Fruit fly (Drosophila melanogaster): ENCODE data around the gene gudu.

The gudu gene

dm6 chr2L:7411947-7412621 is 23.8 kb downstream of the gudu start, which contains the start of gene chm (continued):
- TF ChIP-seq tna (GFP tag; IDR thresholded peaks at IDR 0.05; ENCODE audit: partially characterized antibody) (peak; percentile 64), CoRest (tag; optimal IDR thresholded peaks at IDR 0.05) (peak; percentile 22), kah (GFP tag; optimal IDR thresholded peaks at IDR 0.05) (no peak), D19A (tag; optimal IDR thresholded peaks at IDR 0.05) (no peak), Hmx (GFP tag; optimal IDR thresholded peaks at IDR 0.05) (no peak), chn (GFP tag; optimal IDR thresholded peaks at IDR 0.05) (no peak), pnt (GFP tag; optimal IDR thresholded peaks at IDR 0.05) (peak; percentile 47), CG17361 (GFP tag; IDR thresholded peaks at IDR 0.05) (0 out of 3 replicates have a peak, but pooled peaks have one; percentile 34), Six4 (GFP tag; optimal IDR thresholded peaks at IDR 0.05) (no peak), CG12071 (GFP tag; optimal IDR thresholded peaks at IDR 0.05) (no peak), CkIIα-i1 (GFP tag; IDR thresholded peaks at IDR 0.05) (no peak), Doc2 (GFP tag; IDR thresholded peaks at IDR 0.05) (no peak), CG14050 (GFP tag; IDR thresholded peaks at IDR 0.05) (no peak), CG15011 (GFP tag; optimal IDR thresholded peaks at IDR 0.05) (no peak), shn (GFP tag; optimal IDR thresholded peaks at IDR 0.05) (peak; percentile 3), CG4820 (GFP tag; optimal IDR thresholded peaks at IDR 0.05) (no peak), Lim3 (GFP tag; IDR thresholded peaks at IDR 0.05) (no peak), E2f2 (GFP tag; IDR thresholded peaks at IDR 0.05) (peak; percentile 54), lmd (GFP tag; IDR thresholded peaks at IDR 0.05) (peak; percentile 32; the same call in 1 of the 2 replicates), CG5180 (GFP tag; optimal IDR thresholded peaks at IDR 0.05) (no peak), zfh1 (GFP tag; IDR thresholded peaks at IDR 0.05) (peak; percentile 36; the same call in 1 of the 3 replicates), CG4404 (GFP tag; IDR thresholded peaks at IDR 0.05) (no peak), hb (GFP tag; IDR thresholded peaks at IDR 0.05; ENCODE audit: partially characterized antibody) (peak; percentile 77), usp (GFP tag; optimal IDR thresholded peaks at IDR 0.05) (no peak), Sry-δ (GFP tag; optimal IDR thresholded peaks at IDR 0.05) (peak; percentile 92), CG42726 (GFP tag; IDR thresholded peaks at IDR 0.05; ENCODE audit: partially characterized antibody) (peak; percentile 87), tx (GFP tag; optimal IDR thresholded peaks at IDR 0.05) (peak; percentile 17), Ets97D (GFP tag; optimal IDR thresholded peaks at IDR 0.05) (peak; percentile 53), CG9797 (GFP tag; optimal IDR thresholded peaks at IDR 0.05) (peak; percentile 77), Hr3 (GFP tag; optimal IDR thresholded peaks at IDR 0.05) (peak; percentile 28), az2 (GFP tag; optimal IDR thresholded peaks at IDR 0.05) (no peak), ham (GFP tag; IDR thresholded peaks at IDR 0.05) (no peak), tap (tag; optimal IDR thresholded peaks at IDR 0.05) (no peak), CG4617 (GFP tag; optimal IDR thresholded peaks at IDR 0.05; ENCODE audit: borderline replicate concordance) (peak; percentile 69), Sox100B (GFP tag; optimal IDR thresholded peaks at IDR 0.05) (no peak), CG11504 (tag; optimal IDR thresholded peaks at IDR 0.05) (peak; percentile 52), CG6689 (GFP tag; IDR thresholded peaks at IDR 0.05) (no peak), D (optimal IDR thresholded peaks at IDR 0.05) (no peak), D (GFP tag; optimal IDR thresholded peaks at IDR 0.05) (no peak), h (optimal IDR thresholded peaks at IDR 0.05) (no peak), sob (GFP tag; IDR thresholded peaks at IDR 0.05) (peak; percentile 54; the same call in 1 of the 2 replicates), CG8281 (tag; optimal IDR thresholded peaks at IDR 0.05) (no peak), exex (tag; optimal IDR thresholded peaks at IDR 0.05) (no peak), pros (GFP tag; optimal IDR thresholded peaks at IDR 0.05) (no peak), lov (optimal IDR thresholded peaks at IDR 0.05) (no peak), lov (GFP tag; IDR thresholded peaks at IDR 0.05) (no peak), HmgZ (tag; optimal IDR thresholded peaks at IDR 0.05) (peak; percentile 60), Xbp1 (GFP tag; optimal IDR thresholded peaks at IDR 0.05) (peak; percentile 49), twi (tag; optimal IDR thresholded peaks at IDR 0.05) (no peak), CG12744 (GFP tag; optimal IDR thresholded peaks at IDR 0.05) (peak; percentile 22), pzg (GFP tag; optimal IDR thresholded peaks at IDR 0.05) (peak; percentile 80), ERR (GFP tag; optimal IDR thresholded peaks at IDR 0.05) (no peak)

Measured in whole organism, embryonic.